Worm (Caenorhabditis elegans): ENCODE data around the gene C53D6.6.

The C53D6.6 gene

DNA sequence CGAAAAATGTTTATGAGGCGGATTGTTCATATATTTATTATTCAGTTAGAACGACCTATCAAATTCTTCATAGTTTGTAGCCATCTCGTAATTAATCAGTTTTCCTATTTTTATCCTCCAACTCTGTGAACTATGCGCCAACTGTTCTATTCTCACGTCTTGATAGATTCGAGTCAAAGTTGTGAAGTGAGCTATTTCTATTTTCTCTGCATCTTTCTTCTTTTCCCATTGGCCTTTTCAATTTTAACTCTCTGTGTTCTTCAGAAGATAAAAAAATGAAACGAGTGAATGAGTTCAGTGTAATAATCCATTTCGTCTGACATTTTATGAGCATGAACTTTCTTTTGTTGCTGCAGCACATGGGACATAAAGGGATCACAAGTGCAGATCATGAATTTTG is 54.4 kb downstream of the C53D6.6 start (continued):
- no peak for TF ChIP-seq ZK546.5 (tag; optimal IDR thresholded peaks at IDR 0.05)
- TF ChIP-seq R02D3.7 (tag; optimal IDR thresholded peaks at IDR 0.05), result no peak
- no peak for TF ChIP-seq nhr-25 (tag; optimal IDR thresholded peaks at IDR 0.05)
- TF ChIP-seq C34F6.9 (tag; optimal IDR thresholded peaks at IDR 0.05), result peak; percentile 32
- no peak for TF ChIP-seq nhr-21 (tag; optimal IDR thresholded peaks at IDR 0.05)
